Worm (Caenorhabditis elegans) whole organism, midembryonic: ENCODE measurements around the gene rgs-7.

Experiments
- T22C8.4 ChIP-seq: fragments of 200-800 bp; sonication (Bioruptor generic); IDR thresholded peaks from 2 replicates; pipeline ENCODE4 v1.3.6; 2022; ENCODE audit warnings: missing genetic modification characterization, missing compliant biosample characterization
- cog-1 ChIP-seq: sonication (generic microtip); optimal IDR thresholded peaks from 2 replicates; lab custom pipeline; 2016; ENCODE audit warnings: missing genetic modification characterization, missing compliant biosample characterization
- flt-1 ChIP-seq: fragments of 200-800 bp; sonication (Bioruptor generic); IDR thresholded peaks from 2 replicates; pipeline ENCODE4 v1.3.6; 2022; ENCODE audit warnings: missing genetic modification characterization, missing compliant biosample characterization
- med-1 ChIP-seq: sonication (generic microtip); optimal IDR thresholded peaks from 2 replicates; lab custom pipeline; 2017; ENCODE audit warnings: missing genetic modification characterization, mild to moderate bottlenecking, missing compliant biosample characterization, antibody characterized with exemption, missing genetic modification reagents; ENCODE audit not compliant: insufficient read depth
- ref-1 ChIP-seq: fragments of 200-800 bp; sonication (Bioruptor generic); conservative IDR thresholded peaks from 2 replicates; pipeline ENCODE4 v1.3.6; 2022; ENCODE audit warnings: missing genetic modification reagents, missing genetic modification characterization, missing compliant biosample characterization
- tab-1 ChIP-seq: fragments of 200-800 bp; sonication (Bioruptor generic); IDR thresholded peaks from 2 replicates; pipeline ENCODE4 v1.3.6; 2022; ENCODE audit warnings: missing genetic modification characterization, missing compliant biosample characterization
- ztf-29 ChIP-seq: fragments of 200-800 bp; sonication (Bioruptor generic); IDR thresholded peaks from 2 replicates; pipeline ENCODE4 v1.3.6; 2022; ENCODE audit warnings: missing genetic modification reagents, missing genetic modification characterization, missing compliant biosample characterization

- no peak for TF ChIP-seq ref-1 (GFP tag; lab: Robert Waterston, UW)
- TF ChIP-seq med-1 (GFP tag; lab: Kevin White, UChicago), result no peak
- no peak for TF ChIP-seq T22C8.4
- no peak for TF ChIP-seq ztf-29 (GFP tag; lab: Robert Waterston, UW)
- TF ChIP-seq flt-1 (GFP tag; lab: Robert Waterston, UW), result no peak
- no peak for TF ChIP-seq tab-1
- TF ChIP-seq cog-1 (tag; lab: Kevin White, UChicago), result no peak
Measured at ce11 chrX:3507214-3507613, 35.1 kb upstream of the rgs-7 start.
